Fruit fly (Drosophila melanogaster): ENCODE data around the gene Dpy-30L2.

Dpy-30L2 gene

dm6 chr3L:4092705-4093257 is 45.2 kb upstream of the Dpy-30L2 start, which contains the start of gene CG14990 (continued):
- TF ChIP-seq HLH4C (GFP tag; IDR thresholded peaks at IDR 0.05; ENCODE audit: partially characterized antibody), result 0 out of 3 replicates have a peak, but pooled peaks have one; percentile 19
- TF ChIP-seq dati (GFP tag; IDR thresholded peaks at IDR 0.05), result no peak
- TF ChIP-seq CG8290 (GFP tag; optimal IDR thresholded peaks at IDR 0.05), result peak; percentile 46
- peak in 1 of 2 experiments; percentile 56 for TF ChIP-seq CG8290 (tag; optimal IDR thresholded peaks at IDR 0.05)
- no peak for TF ChIP-seq CG7556 (GFP tag; optimal IDR thresholded peaks at IDR 0.05)
- no peak for TF ChIP-seq CG33213 (GFP tag; optimal IDR thresholded peaks at IDR 0.05)
- no peak for TF ChIP-seq HHEX (GFP tag; optimal IDR thresholded peaks at IDR 0.05)
- TF ChIP-seq grn (GFP tag; optimal IDR thresholded peaks at IDR 0.05), result peak; percentile 28
- TF ChIP-seq vvl (GFP tag; IDR thresholded peaks at IDR 0.05), result peak; percentile 66; the same call in 1 of the 2 replicates
- TF ChIP-seq amos (GFP tag; IDR thresholded peaks at IDR 0.05; ENCODE audit: partially characterized antibody), result no peak
- no peak for TF ChIP-seq corto (GFP tag; optimal IDR thresholded peaks at IDR 0.05)
- no peak for TF ChIP-seq CG8765 (GFP tag; IDR thresholded peaks at IDR 0.05)
- TF ChIP-seq CG6254 (GFP tag; optimal IDR thresholded peaks at IDR 0.05), result no peak
- TF ChIP-seq Bgb (GFP tag; IDR thresholded peaks at IDR 0.05; ENCODE audit: partially characterized antibody), result peak; percentile 69
- peak; percentile 66; the same call in 1 of the 2 replicates for TF ChIP-seq sob (GFP tag; IDR thresholded peaks at IDR 0.05)
- 0 out of 2 replicates have a peak, but pooled peaks have one; percentile 50 for TF ChIP-seq Rfx (GFP tag; IDR thresholded peaks at IDR 0.05)
- TF ChIP-seq Ptx1 (GFP tag; IDR thresholded peaks at IDR 0.05), result no peak
- no peak for TF ChIP-seq Dip2 (GFP tag; IDR thresholded peaks at IDR 0.05)
- no peak for TF ChIP-seq lilli (GFP tag; optimal IDR thresholded peaks at IDR 0.05)
- TF ChIP-seq nau (GFP tag; optimal IDR thresholded peaks at IDR 0.05), result no peak
- TF ChIP-seq Taf1 (GFP tag; IDR thresholded peaks at IDR 0.05), result no peak
- TF ChIP-seq lab (GFP tag; optimal IDR thresholded peaks at IDR 0.05), result no peak
- no peak for TF ChIP-seq gsb-n (tag; optimal IDR thresholded peaks at IDR 0.05)
- no peak for TF ChIP-seq unpg (GFP tag; optimal IDR thresholded peaks at IDR 0.05)
- peak; percentile 25 for TF ChIP-seq CG12659 (GFP tag; optimal IDR thresholded peaks at IDR 0.05)
- TF ChIP-seq Hand (GFP tag; optimal IDR thresholded peaks at IDR 0.05), result no peak
- 0 out of 2 replicates have a peak, but pooled peaks have one; percentile 26 for TF ChIP-seq Scr (GFP tag; IDR thresholded peaks at IDR 0.05; ENCODE audit: partially characterized antibody)
- no peak for TF ChIP-seq mirr (GFP tag; optimal IDR thresholded peaks at IDR 0.05)
- TF ChIP-seq sna (GFP tag; IDR thresholded peaks at IDR 0.05; ENCODE audit: partially characterized antibody), result no peak
- no peak for TF ChIP-seq sqz (GFP tag; optimal IDR thresholded peaks at IDR 0.05)
- TF ChIP-seq Dp (GFP tag; optimal IDR thresholded peaks at IDR 0.05), result peak; percentile 99
- TF ChIP-seq D19A (tag; optimal IDR thresholded peaks at IDR 0.05), result no peak
- no peak for TF ChIP-seq ken (GFP tag; IDR thresholded peaks at IDR 0.05)
- peak; percentile 99 for TF ChIP-seq E2f2 (GFP tag; IDR thresholded peaks at IDR 0.05)
- no peak for TF ChIP-seq CG17568 (GFP tag; optimal IDR thresholded peaks at IDR 0.05)
- TF ChIP-seq CG16779 (GFP tag; IDR thresholded peaks at IDR 0.05), result no peak
- peak; percentile 23 for TF ChIP-seq CG15601 (tag; optimal IDR thresholded peaks at IDR 0.05)
- no peak for TF ChIP-seq Hmr (GFP tag; optimal IDR thresholded peaks at IDR 0.05)
- no peak for TF ChIP-seq dmrt99B (tag; optimal IDR thresholded peaks at IDR 0.05)
- no peak for TF ChIP-seq CG8281 (tag; optimal IDR thresholded peaks at IDR 0.05)
- TF ChIP-seq klu (GFP tag; IDR thresholded peaks at IDR 0.05), result no peak
- TF ChIP-seq CG31365 (tag; optimal IDR thresholded peaks at IDR 0.05), result peak; percentile 99
- TF ChIP-seq CG17802 (tag; optimal IDR thresholded peaks at IDR 0.05), result no peak
- TF ChIP-seq HmgZ (tag; optimal IDR thresholded peaks at IDR 0.05), result peak; percentile 43
- peak; percentile 75 for TF ChIP-seq Med (GFP tag)
- TF ChIP-seq gce (GFP tag; IDR thresholded peaks at IDR 0.05), result no peak
- TF ChIP-seq wor (GFP tag; IDR thresholded peaks at IDR 0.05), result no peak
- TF ChIP-seq gem (tag; optimal IDR thresholded peaks at IDR 0.05), result no peak
- peak; percentile 19 for TF ChIP-seq CG7839 (tag; optimal IDR thresholded peaks at IDR 0.05)
- no peak for TF ChIP-seq p53 (GFP tag; optimal IDR thresholded peaks at IDR 0.05)

All from whole organism, embryonic.